Worm (Caenorhabditis elegans) whole organism, young adult: Measurements from ENCODE around the gene scl-11.

Experiments used
- aptf-3 ChIP-seq: fragments of 200-800 bp; sonication (Bioruptor generic); IDR thresholded peaks from 2 replicates; pipeline ENCODE4 v1.3.6; 2022; ENCODE audit warnings: missing genetic modification characterization, missing compliant biosample characterization
- lsl-1 ChIP-seq: fragments of 200-800 bp; sonication (Bioruptor generic); optimal IDR thresholded peaks from 2 replicates; lab custom pipeline; 2018; ENCODE audit warnings: mild to moderate bottlenecking, missing genetic modification characterization, moderate library complexity, missing compliant biosample characterization
- unc-62 ChIP-seq: fragments of 150-350 bp; optimal IDR thresholded peaks from 2 replicates; lab custom pipeline; 2014; ENCODE audit warnings: missing biosample characterization, missing genetic modification reagents, missing genetic modification characterization

DNA sequence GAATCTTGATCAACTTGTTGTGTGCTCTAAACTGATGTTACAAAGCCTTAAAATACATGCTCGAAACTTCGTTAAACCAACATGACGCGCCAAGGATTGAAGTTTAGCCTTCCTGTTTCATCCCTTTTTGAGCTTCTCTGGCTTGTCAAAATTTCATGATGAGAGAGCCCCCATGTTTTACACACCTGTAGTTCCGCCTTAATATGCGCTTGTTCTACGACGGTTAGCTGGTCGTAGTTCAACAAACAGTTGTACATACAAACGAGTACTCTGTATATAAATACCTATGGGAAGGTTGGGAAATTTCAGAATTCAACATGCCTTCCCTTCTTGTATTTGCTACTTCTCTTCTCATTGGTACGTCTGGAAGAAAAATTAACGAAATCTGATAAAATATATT lies 17.3 kb downstream of the scl-11 start, which contains the start of gene scl-6:
- TF ChIP-seq unc-62 (GFP tag; lab: Kevin White, UChicago) (no peak), lsl-1 (GFP tag; lab: Kevin White, UChicago) (no peak), aptf-3 (GFP tag; lab: Robert Waterston, UW) (no peak)
